Fruit fly (Drosophila melanogaster) whole organism, prepupa: ENCODE data around the gene CG2839.

ENCODE experiments used
- Blimp-1 ChIP-seq: fragments of 200-800 bp; sonication (Bioruptor generic); optimal IDR thresholded peaks from 3 replicates; lab custom pipeline; 2017; ENCODE audit warnings: missing biosample characterization, missing genetic modification characterization, mild to moderate bottlenecking, moderate library complexity, missing genetic modification reagents
- CG10631 ChIP-seq: fragments of 200-800 bp; sonication (Bioruptor generic); optimal IDR thresholded peaks from 2 replicates; lab custom pipeline; 2016; ENCODE audit warnings: missing biosample characterization, missing genetic modification characterization
- CG10669 ChIP-seq: fragments of 200-800 bp; sonication (Bioruptor generic); optimal IDR thresholded peaks from 3 replicates; lab custom pipeline; 2018; ENCODE audit warnings: missing biosample characterization, mild to moderate bottlenecking, missing genetic modification characterization, moderate library complexity
- CG11294 ChIP-seq: fragments of 200-800 bp; sonication (Bioruptor generic); IDR thresholded peaks from 2 replicates; pipeline ENCODE4 v1.3.6; 2022; ENCODE audit warnings: missing biosample characterization, missing genetic modification characterization
- CG11762 ChIP-seq: fragments of 200-800 bp; sonication (Bioruptor generic); optimal IDR thresholded peaks from 3 replicates; lab custom pipeline; 2016; ENCODE audit warnings: missing biosample characterization, missing genetic modification characterization; ENCODE audit not compliant: insufficient read depth
- CG11902 ChIP-seq: fragments of 200-800 bp; sonication (Bioruptor generic); optimal IDR thresholded peaks from 3 replicates; lab custom pipeline; 2016; ENCODE audit warnings: missing biosample characterization, missing genetic modification characterization
- CG15336 ChIP-seq: fragments of 200-800 bp; sonication (Bioruptor generic); IDR thresholded peaks from 2 replicates; pipeline ENCODE4 v1.3.6; 2022; ENCODE audit warnings: missing biosample characterization, missing genetic modification characterization
- CG16779 ChIP-seq: fragments of 200-800 bp; sonication (Bioruptor generic); optimal IDR thresholded peaks from 3 replicates; lab custom pipeline; 2017; ENCODE audit warnings: missing biosample characterization, mild to moderate bottlenecking, missing genetic modification characterization
- CG31627 ChIP-seq: fragments of 200-800 bp; sonication (Bioruptor generic); optimal IDR thresholded peaks from 3 replicates; lab custom pipeline; 2016; ENCODE audit warnings: missing biosample characterization, missing genetic modification characterization
- CG32006 ChIP-seq: fragments of 200-800 bp; sonication (Bioruptor generic); optimal IDR thresholded peaks from 3 replicates; lab custom pipeline; 2017; ENCODE audit warnings: missing biosample characterization, mild to moderate bottlenecking, missing genetic modification characterization
- CG3919 ChIP-seq: fragments of 200-800 bp; sonication (Bioruptor generic); optimal IDR thresholded peaks from 3 replicates; lab custom pipeline; 2016; ENCODE audit warnings: missing biosample characterization, missing genetic modification characterization
- CG4318 ChIP-seq: fragments of 200-800 bp; sonication (Bioruptor generic); optimal IDR thresholded peaks from 3 replicates; lab custom pipeline; 2017; ENCODE audit warnings: missing biosample characterization, mild to moderate bottlenecking, missing genetic modification characterization
- CG6163 ChIP-seq: fragments of 200-800 bp; sonication (Bioruptor generic); IDR thresholded peaks from 3 replicates; pipeline ENCODE4 v1.3.6; 2022; ENCODE audit warnings: missing biosample characterization, missing genetic modification characterization
- CG6276 ChIP-seq: fragments of 200-800 bp; sonication (Bioruptor generic); optimal IDR thresholded peaks from 2 replicates; lab custom pipeline; 2017; ENCODE audit warnings: missing biosample characterization, mild to moderate bottlenecking, missing genetic modification characterization
- CG6808 ChIP-seq: fragments of 200-800 bp; sonication (Bioruptor generic); optimal IDR thresholded peaks from 3 replicates; lab custom pipeline; 2017; ENCODE audit warnings: missing biosample characterization, missing genetic modification characterization, mild to moderate bottlenecking, moderate library complexity, missing genetic modification reagents
- CG7368 ChIP-seq: fragments of 200-800 bp; sonication (Bioruptor generic); optimal IDR thresholded peaks from 3 replicates; lab custom pipeline; 2016; ENCODE audit warnings: missing biosample characterization, missing genetic modification characterization
- CG8319 ChIP-seq: fragments of 200-800 bp; sonication (Bioruptor generic); optimal IDR thresholded peaks from 3 replicates; lab custom pipeline; 2016; ENCODE audit warnings: missing biosample characterization, missing genetic modification characterization
- CG8632 ChIP-seq: fragments of 200-800 bp; sonication (Bioruptor generic); optimal IDR thresholded peaks from 3 replicates; lab custom pipeline; 2016; ENCODE audit warnings: missing biosample characterization, missing genetic modification characterization
- CG9139 ChIP-seq: fragments of 200-800 bp; sonication (Bioruptor generic); optimal IDR thresholded peaks from 3 replicates; lab custom pipeline; 2017; ENCODE audit warnings: missing biosample characterization, mild to moderate bottlenecking, missing genetic modification characterization
- Eip75B ChIP-seq: fragments of 200-800 bp; sonication (Bioruptor generic); optimal IDR thresholded peaks from 3 replicates; lab custom pipeline; 2016; ENCODE audit warnings: missing biosample characterization, missing genetic modification characterization
- Eip78C ChIP-seq: fragments of 200-800 bp; sonication (Bioruptor generic); peaks from one replicate; lab custom pipeline; 2016; ENCODE audit warnings: missing biosample characterization, missing genetic modification characterization
- Ets96B ChIP-seq: fragments of 200-800 bp; optimal IDR thresholded peaks from 2 replicates; lab custom pipeline; 2019; ENCODE audit warnings: missing biosample characterization, mild to moderate bottlenecking, missing genetic modification characterization, moderate library complexity
- Gug ChIP-seq: fragments of 200-800 bp; sonication (Bioruptor generic); IDR thresholded peaks from 2 replicates; pipeline ENCODE4 v1.3.6; 2022; ENCODE audit warnings: missing biosample characterization, missing genetic modification characterization
- Hr39 ChIP-seq: fragments of 200-800 bp; sonication (Bioruptor generic); optimal IDR thresholded peaks from 2 replicates; lab custom pipeline; 2016; ENCODE audit warnings: missing biosample characterization, missing genetic modification characterization
- Hr4 ChIP-seq: fragments of 200-800 bp; sonication (Bioruptor generic); optimal IDR thresholded peaks from 3 replicates; lab custom pipeline; 2016; ENCODE audit warnings: missing biosample characterization, missing genetic modification characterization
- Met ChIP-seq: fragments of 200-800 bp; sonication (Bioruptor generic); optimal IDR thresholded peaks from 3 replicates; lab custom pipeline; 2016; ENCODE audit warnings: missing biosample characterization, missing genetic modification characterization
- OdsH ChIP-seq: fragments of 200-800 bp; sonication (Bioruptor generic); optimal IDR thresholded peaks from 3 replicates; lab custom pipeline; 2016; ENCODE audit warnings: missing biosample characterization, missing genetic modification characterization
- Smox ChIP-seq: fragments of 200-800 bp; sonication (Bioruptor generic); optimal IDR thresholded peaks from 3 replicates; lab custom pipeline; 2016; ENCODE audit warnings: missing biosample characterization, missing genetic modification characterization
- Sox102F ChIP-seq: fragments of 200-800 bp; sonication (Bioruptor generic); optimal IDR thresholded peaks from 2 replicates; lab custom pipeline; 2016; ENCODE audit warnings: missing biosample characterization, mild to moderate bottlenecking, missing genetic modification characterization
- Sox14 ChIP-seq: fragments of 200-800 bp; sonication (Bioruptor generic); optimal IDR thresholded peaks from 3 replicates; lab custom pipeline; 2016; ENCODE audit warnings: missing biosample characterization, missing genetic modification characterization
- Sox15 ChIP-seq: fragments of 200-800 bp; sonication (Bioruptor generic); optimal IDR thresholded peaks from 3 replicates; lab custom pipeline; 2016; ENCODE audit warnings: missing biosample characterization, missing genetic modification characterization
- achi ChIP-seq: fragments of 200-800 bp; sonication (Bioruptor generic); optimal IDR thresholded peaks from 3 replicates; lab custom pipeline; 2016; ENCODE audit warnings: missing biosample characterization, missing genetic modification characterization
- acj6 ChIP-seq: fragments of 200-800 bp; sonication (Bioruptor generic); optimal IDR thresholded peaks from 3 replicates; lab custom pipeline; 2016; ENCODE audit warnings: missing biosample characterization, missing genetic modification characterization
- cyc ChIP-seq: fragments of 200-800 bp; sonication (Bioruptor generic); optimal IDR thresholded peaks from 3 replicates; lab custom pipeline; 2016; ENCODE audit warnings: missing biosample characterization, missing genetic modification characterization
- dsx ChIP-seq: fragments of 200-800 bp; optimal IDR thresholded peaks from 3 replicates; lab custom pipeline; 2019; ENCODE audit warnings: missing biosample characterization, mild to moderate bottlenecking, missing genetic modification characterization, moderate library complexity; ENCODE audit not compliant: poor library complexity, severe bottlenecking
- eg ChIP-seq: fragments of 200-800 bp; sonication (Bioruptor generic); IDR thresholded peaks from 3 replicates; pipeline ENCODE4 v1.3.6; 2022; ENCODE audit warnings: missing biosample characterization, missing genetic modification characterization
- esn ChIP-seq: fragments of 200-800 bp; sonication (Bioruptor generic); optimal IDR thresholded peaks from 2 replicates; lab custom pipeline; 2016; ENCODE audit warnings: missing biosample characterization, mild to moderate bottlenecking, missing genetic modification characterization, moderate library complexity
- fd59A ChIP-seq: fragments of 200-800 bp; sonication (Bioruptor generic); optimal IDR thresholded peaks from 2 replicates; lab custom pipeline; 2017; ENCODE audit warnings: missing biosample characterization, mild to moderate bottlenecking, missing genetic modification characterization, missing genetic modification reagents
- fd85E ChIP-seq: fragments of 200-800 bp; sonication (Bioruptor generic); optimal IDR thresholded peaks from 3 replicates; lab custom pipeline; 2016; ENCODE audit warnings: missing biosample characterization, missing genetic modification characterization
- lz ChIP-seq: fragments of 200-800 bp; sonication (Bioruptor generic); optimal IDR thresholded peaks from 3 replicates; lab custom pipeline; 2016; ENCODE audit warnings: missing biosample characterization, missing genetic modification characterization
- net ChIP-seq: fragments of 200-800 bp; sonication (Bioruptor generic); optimal IDR thresholded peaks from 3 replicates; lab custom pipeline; 2016; ENCODE audit warnings: missing biosample characterization, missing genetic modification characterization
- pdm3 ChIP-seq: fragments of 200-800 bp; sonication (Bioruptor generic); optimal IDR thresholded peaks from 3 replicates; lab custom pipeline; 2016; ENCODE audit warnings: missing biosample characterization, missing genetic modification characterization
- spab ChIP-seq: fragments of 200-800 bp; sonication (Bioruptor generic); optimal IDR thresholded peaks from 2 replicates; lab custom pipeline; 2017; ENCODE audit warnings: missing biosample characterization, mild to moderate bottlenecking, missing genetic modification characterization, missing genetic modification reagents
- ss ChIP-seq, 2 experiments: fragments of 200-800 bp; sonication (Bioruptor generic); optimal IDR thresholded peaks; 2 replicates in 1 of 2; 3 replicates in 1 of 2; lab custom pipeline; 2017 to 2018; ENCODE audit warnings: mild to moderate bottlenecking in 2 of 2, missing biosample characterization in 2 of 2, missing genetic modification characterization in 2 of 2, moderate library complexity in 1 of 2
- svp ChIP-seq: fragments of 200-800 bp; sonication (Bioruptor generic); peaks from one replicate; lab custom pipeline; 2016; ENCODE audit warnings: missing biosample characterization, missing genetic modification characterization
- topi ChIP-seq: fragments of 200-800 bp; sonication (Bioruptor generic); optimal IDR thresholded peaks from 3 replicates; lab custom pipeline; 2016; ENCODE audit warnings: missing biosample characterization, missing genetic modification characterization
- vri ChIP-seq: fragments of 200-800 bp; sonication (Bioruptor generic); optimal IDR thresholded peaks from 3 replicates; lab custom pipeline; 2016; ENCODE audit warnings: missing biosample characterization, mild to moderate bottlenecking, missing genetic modification characterization

Gene CG2839

dm6 chr2L:634208-634614 lies 8.8 kb downstream of the CG2839 start (continued):
- TF ChIP-seq CG8319 (no peak), fd59A (no peak), Sox14 (GFP tag; lab: Kevin White, UChicago) (peak; percentile 31), eg (no peak), CG10669 (no peak), achi (peak; percentile 10), Blimp-1 (no peak), CG32006 (GFP tag; lab: Kevin White, UChicago) (no peak), CG31627 (GFP tag; lab: Kevin White, UChicago) (peak; percentile 75), net (GFP tag; lab: Kevin White, UChicago) (no peak), cyc (peak; percentile 56), CG7368 (GFP tag; lab: Kevin White, UChicago) (no peak), fd85E (GFP tag; lab: Kevin White, UChicago) (no peak), dsx (no peak), CG16779 (no peak), CG6276 (GFP tag; lab: Kevin White, UChicago) (no peak), CG11294 (no peak)

- TF ChIP-seq lz (GFP tag; lab: Kevin White, UChicago) (peak; percentile 3), CG31627 (GFP tag; lab: Kevin White, UChicago) (peak; percentile 29), CG6163 (GFP tag; lab: Robert Waterston, UW) (peak; percentile 68), CG10631 (GFP tag; lab: Kevin White, UChicago) (peak; percentile 11), esn (GFP tag; lab: Kevin White, UChicago) (peak; percentile 48), eg (no peak), Sox14 (GFP tag; lab: Kevin White, UChicago) (peak; percentile 47), achi (peak; percentile 29), Met (GFP tag; lab: Kevin White, UChicago) (peak; percentile 48), CG32006 (GFP tag; lab: Kevin White, UChicago) (peak; percentile 41), dsx (no peak), cyc (peak; percentile 25), vri (peak; percentile 16), CG6808 (GFP tag; lab: Kevin White, UChicago) (no peak), topi (GFP tag; lab: Kevin White, UChicago) (peak; percentile 23), Eip78C (peak; percentile 77), CG6276 (GFP tag; lab: Kevin White, UChicago) (no peak), svp (GFP tag; lab: Kevin White, UChicago) (peak; percentile 62), pdm3 (GFP tag; lab: Kevin White, UChicago) (peak; percentile 32), Smox (GFP tag; lab: Kevin White, UChicago) (peak; percentile 20), Hr39 (peak; percentile 37), Sox102F (GFP tag; lab: Kevin White, UChicago) (peak; percentile 46), CG10669 (peak; percentile 21), Blimp-1 (no peak), CG8319 (no peak), CG7368 (GFP tag; lab: Kevin White, UChicago) (no peak), OdsH (GFP tag; lab: Kevin White, UChicago) (peak; percentile 33), CG3919 (GFP tag; lab: Kevin White, UChicago) (peak; percentile 55), acj6 (GFP tag; lab: Kevin White, UChicago) (peak; percentile 21), CG8632 (peak; percentile 0)
Measured at dm6 chr2L:636507-636906, 11.1 kb downstream of the CG2839 start.

dm6 chr2L:646523-646922 lies 21.1 kb downstream of the CG2839 start:
- peak; percentile 61 to 63 for TF ChIP-seq ss (GFP tag; optimal IDR thresholded peaks at IDR 0.05; lab: Kevin White, UChicago)
- TF ChIP-seq achi = peak; percentile 61
- TF ChIP-seq Gug (GFP tag; lab: Robert Waterston, UW) = no peak
- TF ChIP-seq spab (GFP tag; lab: Kevin White, UChicago) = peak; percentile 74
- no peak for TF ChIP-seq CG8319
- peak; percentile 3 for TF ChIP-seq lz (GFP tag; lab: Kevin White, UChicago)
- no peak for TF ChIP-seq CG11762 (GFP tag; lab: Kevin White, UChicago)
- TF ChIP-seq Smox (GFP tag; lab: Kevin White, UChicago) = peak; percentile 4
- peak; percentile 40 for TF ChIP-seq topi (GFP tag; lab: Kevin White, UChicago)
- peak; percentile 77 for TF ChIP-seq CG6163 (GFP tag; lab: Robert Waterston, UW)
- TF ChIP-seq cyc = no peak
- no peak for TF ChIP-seq Hr4 (GFP tag; lab: Kevin White, UChicago)
- peak; percentile 20 for TF ChIP-seq esn (GFP tag; lab: Kevin White, UChicago)
- TF ChIP-seq CG9139 (GFP tag; lab: Kevin White, UChicago) = peak; percentile 26
- peak; percentile 77 for TF ChIP-seq Ets96B (tag; lab: Kevin White, UChicago)
- no peak for TF ChIP-seq CG31627 (GFP tag; lab: Kevin White, UChicago)
- TF ChIP-seq CG4318 = no peak
- no peak for TF ChIP-seq CG15336 (GFP tag; lab: Robert Waterston, UW)
- TF ChIP-seq Blimp-1 = no peak
- TF ChIP-seq Eip75B (GFP tag; lab: Kevin White, UChicago) = peak; percentile 73
- peak; percentile 66 for TF ChIP-seq CG10669
- TF ChIP-seq Sox15 (GFP tag; lab: Kevin White, UChicago) = no peak
- no peak for TF ChIP-seq CG6276 (GFP tag; lab: Kevin White, UChicago)
- TF ChIP-seq CG11902 (GFP tag; lab: Kevin White, UChicago) = no peak
- peak; percentile 12 for TF ChIP-seq CG8632
